Worm (Caenorhabditis elegans) whole organism, L3 larva: ENCODE data around the gene ZK380.2.

Experiments used
- ZK546.5 ChIP-seq: sonication (generic microtip); optimal IDR thresholded peaks from 2 replicates; lab custom pipeline; 2017; ENCODE audit warnings: missing biosample characterization, missing genetic modification characterization
- jun-1 ChIP-seq: fragments of 150-350 bp; optimal IDR thresholded peaks from 2 replicates; lab custom pipeline; 2014; ENCODE audit warnings: missing biosample characterization, missing genetic modification reagents, missing genetic modification characterization
- nhr-237 ChIP-seq: fragments of 150-350 bp; optimal IDR thresholded peaks from 2 replicates; lab custom pipeline; 2014; ENCODE audit warnings: missing biosample characterization, missing genetic modification characterization
- sea-2 ChIP-seq: fragments of 150-350 bp; sonication (generic microtip); optimal IDR thresholded peaks from 4 replicates; lab custom pipeline; 2014; ENCODE audit warnings: missing biosample characterization, missing genetic modification reagents, missing genetic modification characterization
- skn-1 ChIP-seq: fragments of 150-350 bp; optimal IDR thresholded peaks from 2 replicates; lab custom pipeline; 2014; ENCODE audit warnings: missing biosample characterization, missing genetic modification characterization
- unc-62 ChIP-seq: fragments of 150-350 bp; sonication (generic microtip); optimal IDR thresholded peaks from 4 replicates; lab custom pipeline; 2014; ENCODE audit warnings: missing biosample characterization, missing genetic modification reagents, missing genetic modification characterization
- ztf-11 ChIP-seq: fragments of 150-350 bp; optimal IDR thresholded peaks from 2 replicates; lab custom pipeline; 2014; ENCODE audit warnings: missing biosample characterization, missing genetic modification characterization

DNA sequence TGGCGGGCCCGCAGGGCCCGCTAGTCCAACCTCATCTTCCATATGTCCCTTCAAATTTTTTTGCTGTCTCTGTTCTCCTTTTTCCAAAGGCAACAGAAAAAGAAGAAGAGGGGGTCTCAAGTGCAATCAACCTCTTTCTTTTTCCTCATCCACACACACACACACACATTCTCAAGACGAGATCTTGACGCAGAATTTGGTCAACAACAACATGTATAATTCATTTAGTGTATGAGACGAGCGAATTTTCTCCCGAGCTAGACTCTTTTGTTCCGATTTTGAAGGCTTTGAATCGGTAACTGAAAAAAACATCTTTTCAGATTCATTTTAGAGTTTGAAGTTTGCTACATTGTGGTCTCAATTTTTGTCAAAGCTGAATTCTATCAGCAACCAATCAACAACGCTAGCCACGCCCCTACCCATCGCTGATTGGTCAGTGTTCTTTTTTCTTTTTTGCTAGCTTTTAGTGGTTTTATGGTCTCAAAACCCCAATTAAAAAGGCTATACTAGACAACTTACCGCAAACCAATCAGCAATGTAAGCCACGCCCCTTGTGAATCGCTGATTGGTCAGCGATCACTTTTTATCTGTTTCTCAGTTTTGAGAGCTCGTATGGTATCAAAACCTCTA is 33.1 kb upstream of the ZK380.2 start:
- TF ChIP-seq nhr-237, result no peak
- TF ChIP-seq sea-2 (GFP tag; lab: Kevin White, UChicago), result no peak
- no peak for TF ChIP-seq ZK546.5 (tag; lab: Kevin White, UChicago)
- TF ChIP-seq ztf-11 (tag; lab: Kevin White, UChicago), result no peak
- no peak for TF ChIP-seq skn-1 (tag; lab: Kevin White, UChicago)
- no peak for TF ChIP-seq unc-62
- no peak for TF ChIP-seq jun-1 (tag; lab: Kevin White, UChicago)
